Worm (Caenorhabditis elegans): Measurements from ENCODE around the gene F31D5.6.

DNA sequence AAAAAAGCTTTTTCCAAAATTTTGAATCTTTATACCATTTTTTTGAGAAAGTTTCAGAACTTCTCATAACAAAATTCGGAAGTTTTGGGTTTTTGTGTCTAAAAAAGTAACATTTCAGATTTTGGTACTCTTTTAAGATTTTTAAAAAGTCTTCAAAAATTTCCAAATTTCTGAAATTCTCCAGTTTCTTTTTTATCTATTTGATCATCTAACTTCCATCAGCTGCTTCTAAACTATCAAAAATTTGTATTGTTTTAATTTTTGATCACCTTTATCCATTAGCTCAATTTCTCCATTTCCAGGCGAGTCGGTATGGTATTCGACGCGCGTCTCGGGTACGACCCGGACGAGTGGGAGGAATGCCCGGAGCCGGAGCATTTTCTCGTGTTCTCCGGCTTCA, 23.1 kb upstream of the F31D5.6 start, which contains the start of gene cpna-1:
- TF ChIP-seq mab-9 (GFP tag; IDR thresholded peaks at IDR 0.05) (no peak), ama-1 (optimal IDR thresholded peaks at IDR 0.05) (no peak), dpl-1 (GFP tag; optimal IDR thresholded peaks at IDR 0.05) (no peak), zag-1 (tag; optimal IDR thresholded peaks at IDR 0.05) (no peak), rnt-1 (tag; optimal IDR thresholded peaks at IDR 0.05) (no peak), unc-130 (tag; optimal IDR thresholded peaks at IDR 0.05) (no peak), nhr-11 (tag; optimal IDR thresholded peaks at IDR 0.05) (no peak), ztf-11 (tag; optimal IDR thresholded peaks at IDR 0.05) (no peak), ets-5 (GFP tag; IDR thresholded peaks at IDR 0.05) (no peak), sptf-1 (tag; optimal IDR thresholded peaks at IDR 0.05) (no peak), sox-4 (tag; optimal IDR thresholded peaks at IDR 0.05) (no peak), snpc-4 (tag; optimal IDR thresholded peaks at IDR 0.05) (no peak), nhr-76 (tag; optimal IDR thresholded peaks at IDR 0.05) (no peak), lin-14 (GFP tag; optimal IDR thresholded peaks at IDR 0.05) (no peak)
